Worm (Caenorhabditis elegans) whole organism, L4/young adult: Measurements from ENCODE around the gene metl-1.

Source experiments
- W03F9.2 ChIP-seq: fragments of 150-350 bp; optimal IDR thresholded peaks from 2 replicates; lab custom pipeline; 2014; ENCODE audit warnings: missing biosample characterization, missing genetic modification characterization
- dao-5 ChIP-seq: sonication (generic microtip); optimal IDR thresholded peaks from 2 replicates; lab custom pipeline; 2016; ENCODE audit warnings: missing genotype, missing genetic modification characterization, moderate library complexity, missing compliant biosample characterization
- him-1 ChIP-seq: sonication (generic microtip); optimal IDR thresholded peaks from 2 replicates; lab custom pipeline; 2016; ENCODE audit warnings: missing genotype, missing genetic modification reagents, missing genetic modification characterization, missing compliant biosample characterization

ce11 chrII:11501956-11502355, 28.6 kb upstream of the metl-1 start:
- TF ChIP-seq him-1 (tag; lab: Kevin White, UChicago) (no peak), dao-5 (tag; lab: Kevin White, UChicago) (no peak), W03F9.2 (tag; lab: Kevin White, UChicago) (no peak)
